Worm (Caenorhabditis elegans): ENCODE measurements around the gene K09E9.1.

The K09E9.1 gene

ce11 chrX:15654969-15655368, 34.7 kb downstream of the K09E9.1 start:
- TF ChIP-seq pha-4 (tag; optimal IDR thresholded peaks at IDR 0.05) (no peak), unc-62 (GFP tag; optimal IDR thresholded peaks at IDR 0.05) (no peak), lsy-2 (tag; optimal IDR thresholded peaks at IDR 0.05) (no peak)

ce11 chrX:15655623-15656022, 35.3 kb downstream of the K09E9.1 start:
- no peak for TF ChIP-seq ceh-83 (GFP tag; optimal IDR thresholded peaks at IDR 0.05)
- no peak for TF ChIP-seq unc-62 (GFP tag; optimal IDR thresholded peaks at IDR 0.05)
- TF ChIP-seq lin-32 (GFP tag; optimal IDR thresholded peaks at IDR 0.05) = no peak
- no peak for TF ChIP-seq mep-1 (tag; optimal IDR thresholded peaks at IDR 0.05)
- TF ChIP-seq lsy-2 (tag; optimal IDR thresholded peaks at IDR 0.05) = no peak
- no peak for TF ChIP-seq tbx-8 (GFP tag; optimal IDR thresholded peaks at IDR 0.05)
- TF ChIP-seq unc-39 (tag; optimal IDR thresholded peaks at IDR 0.05) = no peak
- TF ChIP-seq nhr-2 (tag; optimal IDR thresholded peaks at IDR 0.05) = no peak
- no peak for TF ChIP-seq ces-1 (GFP tag; optimal IDR thresholded peaks at IDR 0.05)
- TF ChIP-seq nhr-28 (tag; optimal IDR thresholded peaks at IDR 0.05) = no peak
- TF ChIP-seq nhr-76 (tag; optimal IDR thresholded peaks at IDR 0.05) = no peak
- no peak for TF ChIP-seq hlh-1 (tag; optimal IDR thresholded peaks at IDR 0.05)
- TF ChIP-seq unc-120 (tag; optimal IDR thresholded peaks at IDR 0.05; ENCODE audit: poor library complexity, severe bottlenecking) = no peak
- TF ChIP-seq mls-2 (tag; optimal IDR thresholded peaks at IDR 0.05) = no peak
- no peak for TF ChIP-seq blmp-1 (tag; optimal IDR thresholded peaks at IDR 0.05)
- no peak for TF ChIP-seq pha-4 (tag; optimal IDR thresholded peaks at IDR 0.05)
- TF ChIP-seq sptf-1 (tag; optimal IDR thresholded peaks at IDR 0.05) = no peak
- TF ChIP-seq zip-8 (tag; optimal IDR thresholded peaks at IDR 0.05) = no peak
- TF ChIP-seq ceh-39 (tag; optimal IDR thresholded peaks at IDR 0.05) = no peak

DNA sequence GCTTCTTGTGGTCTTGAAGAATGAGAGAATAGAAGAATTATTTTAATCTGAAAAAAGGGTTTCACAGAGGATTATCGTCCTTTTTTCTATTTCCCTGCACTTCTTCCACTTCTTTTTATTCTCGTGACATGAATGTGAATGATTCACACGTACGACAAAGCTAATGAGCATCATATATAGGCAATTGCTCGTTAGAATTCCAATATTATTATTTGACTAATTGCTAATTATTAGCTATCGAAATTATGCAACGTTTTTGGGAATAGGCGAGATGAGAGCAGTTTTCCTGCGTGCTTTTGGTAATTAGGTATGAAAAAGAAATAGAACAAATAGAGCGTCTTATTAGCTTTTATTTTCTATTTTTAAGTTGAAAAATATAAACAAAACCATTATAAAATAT, 37.5 kb downstream of the K09E9.1 start:
- TF ChIP-seq zip-8 (tag; optimal IDR thresholded peaks at IDR 0.05) (no peak), blmp-1 (tag; optimal IDR thresholded peaks at IDR 0.05) (no peak), flh-1 (GFP tag; optimal IDR thresholded peaks at IDR 0.05) (no peak), M03D4.4 (tag; optimal IDR thresholded peaks at IDR 0.05) (no peak), snpc-4 (tag; optimal IDR thresholded peaks at IDR 0.05) (no peak), ztf-11 (tag; optimal IDR thresholded peaks at IDR 0.05) (no peak), elt-3 (tag; optimal IDR thresholded peaks at IDR 0.05) (no peak), nhr-76 (tag; optimal IDR thresholded peaks at IDR 0.05) (no peak), lin-13 (tag; optimal IDR thresholded peaks at IDR 0.05) (no peak), unc-62 (GFP tag; optimal IDR thresholded peaks at IDR 0.05) (no peak), tbx-8 (GFP tag; optimal IDR thresholded peaks at IDR 0.05) (no peak), unc-39 (tag; optimal IDR thresholded peaks at IDR 0.05) (no peak), pha-4 (tag; optimal IDR thresholded peaks at IDR 0.05) (no peak), ham-2 (GFP tag; optimal IDR thresholded peaks at IDR 0.05) (no peak), elt-1 (tag; optimal IDR thresholded peaks at IDR 0.05; ENCODE audit: borderline replicate concordance, insufficient read depth) (no peak), nhr-28 (tag; optimal IDR thresholded peaks at IDR 0.05) (no peak), ces-1 (GFP tag; optimal IDR thresholded peaks at IDR 0.05) (no peak), mab-5 (tag; optimal IDR thresholded peaks at IDR 0.05) (no peak)

DNA sequence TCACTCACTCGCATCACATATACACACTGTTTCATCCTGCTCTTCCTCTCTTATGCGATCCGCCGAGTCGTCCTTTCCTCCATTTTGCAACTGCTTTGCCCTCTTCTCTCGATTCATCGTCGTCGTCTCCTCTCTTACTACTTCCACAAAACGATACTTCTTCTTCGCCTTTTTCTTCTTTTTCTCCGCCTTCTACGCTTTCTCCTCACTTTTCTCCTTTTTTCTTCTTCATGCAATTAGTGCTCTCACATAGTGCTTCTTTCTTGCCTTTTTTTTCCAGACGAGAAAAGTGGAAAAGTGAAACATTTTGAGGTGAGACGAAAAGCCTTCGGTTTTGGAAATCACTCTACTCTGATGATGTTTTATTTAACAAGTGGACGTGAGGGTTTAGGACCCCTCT, 39.3 kb downstream of the K09E9.1 start:
- no peak for TF ChIP-seq cnd-1 (tag; optimal IDR thresholded peaks at IDR 0.05)
- TF ChIP-seq ces-1 (GFP tag; optimal IDR thresholded peaks at IDR 0.05) = peak; percentile 77

- no peak for TF ChIP-seq ceh-39 (tag; optimal IDR thresholded peaks at IDR 0.05)
- TF ChIP-seq unc-39 (tag; optimal IDR thresholded peaks at IDR 0.05) = no peak
- no peak for TF ChIP-seq nhr-12 (tag; optimal IDR thresholded peaks at IDR 0.05)
- no peak for TF ChIP-seq lin-32 (GFP tag; optimal IDR thresholded peaks at IDR 0.05)
- no peak for TF ChIP-seq nhr-76 (tag; optimal IDR thresholded peaks at IDR 0.05)
- no peak for TF ChIP-seq mab-5 (tag; optimal IDR thresholded peaks at IDR 0.05)
- no peak for TF ChIP-seq hlh-1 (tag; optimal IDR thresholded peaks at IDR 0.05)
Observed at ce11 chrX:15663740-15664139, 43.4 kb downstream of the K09E9.1 start.

ce11 chrX:15666169-15666811, 46.0 kb downstream of the K09E9.1 start, which contains the start of gene pcdr-1:
Gene pcdr-1 (plus strand): TSS chrX:15666761.
- no peak for TF ChIP-seq M03D4.4 (tag; optimal IDR thresholded peaks at IDR 0.05)
- TF ChIP-seq ceh-83 (GFP tag; optimal IDR thresholded peaks at IDR 0.05) = no peak
- no peak for TF ChIP-seq nhr-12 (tag; optimal IDR thresholded peaks at IDR 0.05)
- no peak for TF ChIP-seq ham-2 (GFP tag; optimal IDR thresholded peaks at IDR 0.05)
- TF ChIP-seq ces-1 (GFP tag; optimal IDR thresholded peaks at IDR 0.05) = peak; percentile 44
- TF ChIP-seq flh-1 (GFP tag; optimal IDR thresholded peaks at IDR 0.05) = no peak

Data from whole organism, mixed stage, embryonic.